Fruit fly (Drosophila melanogaster): ENCODE results near the gene Ndae1.
A peak's percentile ranks its signal among the peaks of the same experiment; 100 is the strongest.

Gene Ndae1

DNA sequence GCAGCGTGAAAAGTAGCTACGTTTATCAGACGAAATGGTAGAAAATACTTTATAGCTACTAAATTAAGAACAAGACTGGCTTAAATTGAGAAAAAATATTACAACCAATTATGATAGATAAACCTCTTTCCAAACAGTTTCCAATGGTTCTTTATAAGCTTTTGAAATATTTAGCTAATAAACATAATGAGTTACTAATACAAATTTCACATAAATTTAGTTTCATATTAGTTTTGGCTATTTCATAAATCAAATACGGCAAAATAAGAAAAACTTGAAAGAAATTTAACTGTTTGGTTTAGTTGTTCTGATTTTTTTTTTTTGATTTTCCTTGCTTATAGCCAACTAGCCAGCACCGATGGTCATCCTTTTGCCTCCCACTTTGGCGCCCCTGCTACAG, 49.0 kb downstream of the Ndae1 start:
- TF ChIP-seq toe (GFP tag; optimal IDR thresholded peaks at IDR 0.05) (no peak), ovo (GFP tag; optimal IDR thresholded peaks at IDR 0.05) (no peak), CG7045 (GFP tag; optimal IDR thresholded peaks at IDR 0.05) (no peak), bab1 (GFP tag; optimal IDR thresholded peaks at IDR 0.05) (no peak), CG12768 (GFP tag; optimal IDR thresholded peaks at IDR 0.05) (no peak), CG33017 (tag; optimal IDR thresholded peaks at IDR 0.05) (no peak), Hr96 (GFP tag; optimal IDR thresholded peaks at IDR 0.05) (no peak), tj (GFP tag; optimal IDR thresholded peaks at IDR 0.05) (no peak), cic (GFP tag; optimal IDR thresholded peaks at IDR 0.05) (no peak), Clk (GFP tag; optimal IDR thresholded peaks at IDR 0.05) (no peak), CG5204 (GFP tag; optimal IDR thresholded peaks at IDR 0.05) (no peak), CG7101 (tag; optimal IDR thresholded peaks at IDR 0.05) (no peak), CG1620 (GFP tag; optimal IDR thresholded peaks at IDR 0.05) (no peak), kay (GFP tag; ENCODE audit: borderline replicate concordance) (no peak), cnc (optimal IDR thresholded peaks at IDR 0.05) (no peak), CG11617 (GFP tag; optimal IDR thresholded peaks at IDR 0.05) (no peak), pad (GFP tag; optimal IDR thresholded peaks at IDR 0.05) (no peak)

dm6 chr2L:7199635-7200110, 49.5 kb downstream of the Ndae1 start:
- no peak for TF ChIP-seq CG7101 (tag; optimal IDR thresholded peaks at IDR 0.05)
- TF ChIP-seq ovo (GFP tag; optimal IDR thresholded peaks at IDR 0.05): no peak
- TF ChIP-seq pad (GFP tag; optimal IDR thresholded peaks at IDR 0.05): peak; percentile 67
- no peak for TF ChIP-seq Mnt (GFP tag; optimal IDR thresholded peaks at IDR 0.05)
- peak; percentile 2 for TF ChIP-seq tj (GFP tag; optimal IDR thresholded peaks at IDR 0.05)
- TF ChIP-seq Crg-1 (GFP tag; optimal IDR thresholded peaks at IDR 0.05): no peak
- no peak for TF ChIP-seq cnc (optimal IDR thresholded peaks at IDR 0.05)
- TF ChIP-seq CG11617 (GFP tag; optimal IDR thresholded peaks at IDR 0.05): no peak
- no peak for TF ChIP-seq toe (GFP tag; optimal IDR thresholded peaks at IDR 0.05)
- TF ChIP-seq CG33017 (tag; optimal IDR thresholded peaks at IDR 0.05): no peak
- TF ChIP-seq cic (GFP tag; optimal IDR thresholded peaks at IDR 0.05): peak; percentile 27
- no peak for TF ChIP-seq Clk (GFP tag; optimal IDR thresholded peaks at IDR 0.05)
- TF ChIP-seq CG7045 (GFP tag; optimal IDR thresholded peaks at IDR 0.05): peak; percentile 49
- no peak for TF ChIP-seq CG12768 (GFP tag; optimal IDR thresholded peaks at IDR 0.05)
- TF ChIP-seq CG14711 (tag; optimal IDR thresholded peaks at IDR 0.05): peak; percentile 49
- peak; percentile 14 for TF ChIP-seq CG5204 (GFP tag; optimal IDR thresholded peaks at IDR 0.05)
- TF ChIP-seq bab1 (GFP tag; optimal IDR thresholded peaks at IDR 0.05): no peak
- TF ChIP-seq kay (GFP tag; ENCODE audit: borderline replicate concordance): peak; percentile 71
- TF ChIP-seq CG1620 (GFP tag; optimal IDR thresholded peaks at IDR 0.05): no peak
- no peak for TF ChIP-seq Hr96 (GFP tag; optimal IDR thresholded peaks at IDR 0.05)

DNA sequence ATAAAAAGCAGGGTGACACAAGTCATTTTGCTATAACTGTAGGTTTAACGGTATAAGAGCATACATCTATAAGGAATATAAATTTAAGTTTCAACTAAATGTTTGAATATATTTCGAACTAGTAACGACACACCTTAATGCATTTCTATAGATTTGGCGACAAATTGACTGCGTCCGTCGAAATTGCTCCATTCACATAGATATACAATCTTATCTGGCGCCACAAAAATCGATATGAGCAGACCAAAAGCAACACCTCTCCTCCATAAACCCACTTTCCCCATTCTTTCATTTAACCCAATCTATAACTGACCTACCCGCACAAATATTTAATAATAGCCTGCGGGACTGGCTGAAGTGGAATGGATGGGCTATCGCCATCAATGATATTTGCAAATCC, 50.5 kb downstream of the Ndae1 start:
- TF ChIP-seq Hr96 (GFP tag; optimal IDR thresholded peaks at IDR 0.05) (no peak), CG33017 (tag; optimal IDR thresholded peaks at IDR 0.05) (no peak), CG7045 (GFP tag; optimal IDR thresholded peaks at IDR 0.05) (no peak), Crg-1 (GFP tag; optimal IDR thresholded peaks at IDR 0.05) (no peak), CG11617 (GFP tag; optimal IDR thresholded peaks at IDR 0.05) (no peak), CG5204 (GFP tag; optimal IDR thresholded peaks at IDR 0.05) (no peak), CG1620 (GFP tag; optimal IDR thresholded peaks at IDR 0.05) (no peak), cic (GFP tag; optimal IDR thresholded peaks at IDR 0.05) (no peak), pad (GFP tag; optimal IDR thresholded peaks at IDR 0.05) (no peak), Clk (GFP tag; optimal IDR thresholded peaks at IDR 0.05) (no peak), CG14711 (tag; optimal IDR thresholded peaks at IDR 0.05) (no peak), bab1 (GFP tag; optimal IDR thresholded peaks at IDR 0.05) (no peak), CG12768 (GFP tag; optimal IDR thresholded peaks at IDR 0.05) (no peak), CG7101 (tag; optimal IDR thresholded peaks at IDR 0.05) (no peak), kay (GFP tag; ENCODE audit: borderline replicate concordance) (no peak), cnc (optimal IDR thresholded peaks at IDR 0.05) (no peak), tj (GFP tag; optimal IDR thresholded peaks at IDR 0.05) (no peak), toe (GFP tag; optimal IDR thresholded peaks at IDR 0.05) (no peak), Mnt (GFP tag; optimal IDR thresholded peaks at IDR 0.05) (no peak), ovo (GFP tag; optimal IDR thresholded peaks at IDR 0.05) (no peak)

DNA sequence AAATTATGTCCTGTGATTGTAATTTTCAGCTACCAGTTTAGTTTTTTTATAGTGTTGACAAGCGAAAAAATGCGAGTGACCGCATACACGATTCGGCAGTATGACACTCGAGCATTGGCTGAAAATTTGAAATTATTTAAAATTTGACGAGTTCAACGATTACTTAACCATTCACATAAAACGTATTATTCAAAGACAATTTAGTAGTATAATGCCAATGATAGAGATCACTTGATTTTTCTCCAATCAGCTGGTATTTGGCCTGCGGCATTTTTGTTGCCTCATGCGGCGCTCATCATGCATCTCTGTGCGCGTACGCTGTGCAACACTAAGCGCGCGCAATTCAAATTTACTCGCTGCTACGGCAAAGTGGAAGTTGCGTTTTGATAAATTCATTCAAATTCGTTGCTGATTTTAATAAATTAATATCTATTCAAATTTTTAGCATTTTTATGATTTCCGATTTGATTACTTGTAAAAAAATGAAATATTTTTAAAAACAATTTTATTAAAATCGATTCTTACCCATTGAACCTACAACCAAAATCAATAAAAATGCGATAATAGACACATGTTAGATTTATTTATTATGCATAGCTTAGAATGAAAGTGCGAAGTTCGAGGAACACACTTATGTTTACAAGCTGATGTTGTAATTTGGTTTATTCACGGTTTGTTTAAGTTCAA, 54.6 kb downstream of the Ndae1 start, which contains the start of gene CG4497:
TSS of gene CG4497 (minus strand) at position 238 of the 687 bp plus-strand sequence.
- TF ChIP-seq CG14711 (tag; optimal IDR thresholded peaks at IDR 0.05): peak; percentile 84
- TF ChIP-seq Mnt (GFP tag; optimal IDR thresholded peaks at IDR 0.05): peak; percentile 88
- TF ChIP-seq CG5204 (GFP tag; optimal IDR thresholded peaks at IDR 0.05): peak; percentile 96
- peak; percentile 97 for TF ChIP-seq bab1 (GFP tag; optimal IDR thresholded peaks at IDR 0.05)
- TF ChIP-seq ovo (GFP tag; optimal IDR thresholded peaks at IDR 0.05): peak; percentile 90
- TF ChIP-seq CG11617 (GFP tag; optimal IDR thresholded peaks at IDR 0.05): peak; percentile 95
- TF ChIP-seq CG7101 (tag; optimal IDR thresholded peaks at IDR 0.05): peak; percentile 89
- TF ChIP-seq cic (GFP tag; optimal IDR thresholded peaks at IDR 0.05): peak; percentile 71
- TF ChIP-seq Crg-1 (GFP tag; optimal IDR thresholded peaks at IDR 0.05): peak; percentile 96
- TF ChIP-seq kay (GFP tag; ENCODE audit: borderline replicate concordance): peak; percentile 93
- TF ChIP-seq tj (GFP tag; optimal IDR thresholded peaks at IDR 0.05): peak; percentile 82
- peak; percentile 95 for TF ChIP-seq Clk (GFP tag; optimal IDR thresholded peaks at IDR 0.05)
- TF ChIP-seq cnc (optimal IDR thresholded peaks at IDR 0.05): no peak
- peak; percentile 73 for TF ChIP-seq CG33017 (tag; optimal IDR thresholded peaks at IDR 0.05)
- TF ChIP-seq pad (GFP tag; optimal IDR thresholded peaks at IDR 0.05): peak; percentile 84
- peak; percentile 96 for TF ChIP-seq Hr96 (GFP tag; optimal IDR thresholded peaks at IDR 0.05)
- peak; percentile 98 for TF ChIP-seq CG1620 (GFP tag; optimal IDR thresholded peaks at IDR 0.05)
- peak; percentile 92 for TF ChIP-seq CG12768 (GFP tag; optimal IDR thresholded peaks at IDR 0.05)
- TF ChIP-seq CG7045 (GFP tag; optimal IDR thresholded peaks at IDR 0.05): peak; percentile 93
- TF ChIP-seq toe (GFP tag; optimal IDR thresholded peaks at IDR 0.05): peak; percentile 98

DNA sequence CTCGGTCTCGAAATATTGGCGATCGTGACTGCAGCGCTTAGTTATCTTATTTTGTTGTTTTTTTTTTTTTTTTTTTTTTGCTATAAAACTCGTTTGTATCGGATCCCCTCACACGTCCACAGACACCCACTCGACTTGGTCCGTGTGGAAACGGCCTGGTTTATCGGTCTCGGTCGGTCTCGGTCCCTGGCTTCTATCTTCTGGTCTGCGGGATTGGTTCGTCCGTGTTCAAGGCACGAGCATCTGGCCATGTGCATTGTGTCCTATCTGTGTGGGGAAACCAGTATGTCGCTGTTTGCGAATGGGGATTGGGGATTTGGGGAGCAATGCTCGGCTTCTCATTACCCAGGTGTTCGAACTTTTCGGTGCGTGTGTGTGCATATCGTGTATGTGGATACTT, 59.5 kb downstream of the Ndae1 start, which contains the start of gene CG4496:
TSS of gene CG4496 (minus strand) at position 337 of the 400 bp plus-strand sequence.
- no peak for TF ChIP-seq tj (GFP tag; optimal IDR thresholded peaks at IDR 0.05)
- peak; percentile 16 for TF ChIP-seq kay (GFP tag; ENCODE audit: borderline replicate concordance)

All from whole organism, adult.